Worm (Caenorhabditis elegans) whole organism, midembryonic: ENCODE data around the gene T15H9.4.

Source experiments
- T22C8.4 ChIP-seq: fragments of 200-800 bp; sonication (Bioruptor generic); IDR thresholded peaks from 2 replicates; pipeline ENCODE4 v1.3.6; 2022; ENCODE audit warnings: missing genetic modification characterization, missing compliant biosample characterization
- cog-1 ChIP-seq: sonication (generic microtip); optimal IDR thresholded peaks from 2 replicates; lab custom pipeline; 2016; ENCODE audit warnings: missing genetic modification characterization, missing compliant biosample characterization
- flt-1 ChIP-seq: fragments of 200-800 bp; sonication (Bioruptor generic); IDR thresholded peaks from 2 replicates; pipeline ENCODE4 v1.3.6; 2022; ENCODE audit warnings: missing genetic modification characterization, missing compliant biosample characterization
- klf-2 ChIP-seq: fragments of 200-800 bp; sonication (Bioruptor generic); conservative IDR thresholded peaks from 2 replicates; pipeline ENCODE4 v1.3.6; 2022; ENCODE audit warnings: missing genetic modification reagents, missing genetic modification characterization, missing compliant biosample characterization
- med-1 ChIP-seq: sonication (generic microtip); optimal IDR thresholded peaks from 2 replicates; lab custom pipeline; 2017; ENCODE audit warnings: missing genetic modification characterization, mild to moderate bottlenecking, missing compliant biosample characterization, antibody characterized with exemption, missing genetic modification reagents; ENCODE audit not compliant: insufficient read depth
- ref-1 ChIP-seq: fragments of 200-800 bp; sonication (Bioruptor generic); conservative IDR thresholded peaks from 2 replicates; pipeline ENCODE4 v1.3.6; 2022; ENCODE audit warnings: missing genetic modification reagents, missing genetic modification characterization, missing compliant biosample characterization
- tab-1 ChIP-seq: fragments of 200-800 bp; sonication (Bioruptor generic); IDR thresholded peaks from 2 replicates; pipeline ENCODE4 v1.3.6; 2022; ENCODE audit warnings: missing genetic modification characterization, missing compliant biosample characterization
- ztf-23 ChIP-seq: fragments of 200-800 bp; sonication (Bioruptor generic); IDR thresholded peaks from 2 replicates; pipeline ENCODE4 v1.3.6; 2022; ENCODE audit warnings: missing genetic modification reagents, missing genetic modification characterization, missing compliant biosample characterization
- ztf-29 ChIP-seq: fragments of 200-800 bp; sonication (Bioruptor generic); IDR thresholded peaks from 2 replicates; pipeline ENCODE4 v1.3.6; 2022; ENCODE audit warnings: missing genetic modification reagents, missing genetic modification characterization, missing compliant biosample characterization

Gene T15H9.4

ce11 chrII:9611347-9611923, at the start of gene T15H9.4, which contains the start of gene T15H9.5:
Gene T15H9.4 (plus strand): TSS chrII:9611873.
Gene T15H9.5 (minus strand): TSS chrII:9611447.
- no peak for TF ChIP-seq ztf-23 (GFP tag; lab: Robert Waterston, UW)
- TF ChIP-seq flt-1 (GFP tag; lab: Robert Waterston, UW) = no peak

ce11 chrII:9566045-9566444, 45.6 kb upstream of the T15H9.4 start:
- TF ChIP-seq ztf-29 (peak; percentile 83), ref-1 (GFP tag; lab: Robert Waterston, UW) (peak; percentile 93), flt-1 (GFP tag; lab: Robert Waterston, UW) (peak; percentile 97), cog-1 (peak; percentile 61), med-1 (GFP tag; lab: Kevin White, UChicago) (peak; percentile 47), ztf-23 (GFP tag; lab: Robert Waterston, UW) (peak; percentile 92), tab-1 (peak; percentile 97), T22C8.4 (peak; percentile 89), klf-2 (GFP tag; lab: Robert Waterston, UW) (peak; percentile 83)

- no peak for TF ChIP-seq ztf-23 (GFP tag; lab: Robert Waterston, UW)
- TF ChIP-seq T22C8.4 = no peak
- no peak for TF ChIP-seq klf-2 (GFP tag; lab: Robert Waterston, UW)
- TF ChIP-seq flt-1 (GFP tag; lab: Robert Waterston, UW) = no peak
- TF ChIP-seq med-1 (GFP tag; lab: Kevin White, UChicago) = no peak
- no peak for TF ChIP-seq ref-1 (GFP tag; lab: Robert Waterston, UW)
- no peak for TF ChIP-seq cog-1
- TF ChIP-seq ztf-29 = no peak
- no peak for TF ChIP-seq tab-1
Measured at ce11 chrII:9573412-9573811, 38.3 kb upstream of the T15H9.4 start.

- TF ChIP-seq ztf-23 (GFP tag; lab: Robert Waterston, UW) = no peak
- no peak for TF ChIP-seq ref-1 (GFP tag; lab: Robert Waterston, UW)
- TF ChIP-seq ztf-29 = no peak
- TF ChIP-seq cog-1 = no peak
- no peak for TF ChIP-seq flt-1 (GFP tag; lab: Robert Waterston, UW)
- no peak for TF ChIP-seq klf-2 (GFP tag; lab: Robert Waterston, UW)
- no peak for TF ChIP-seq med-1 (GFP tag; lab: Kevin White, UChicago)
- no peak for TF ChIP-seq tab-1
Measured at ce11 chrII:9574406-9574805, 37.3 kb upstream of the T15H9.4 start.

- TF ChIP-seq cog-1 (no peak), klf-2 (GFP tag; lab: Robert Waterston, UW) (no peak), ztf-29 (no peak), tab-1 (no peak), ztf-23 (GFP tag; lab: Robert Waterston, UW) (no peak), ref-1 (GFP tag; lab: Robert Waterston, UW) (no peak), flt-1 (GFP tag; lab: Robert Waterston, UW) (no peak), T22C8.4 (no peak), med-1 (GFP tag; lab: Kevin White, UChicago) (no peak)
Measured at ce11 chrII:9575670-9576069, 36.0 kb upstream of the T15H9.4 start, which contains the start of gene exc-7. Gene exc-7 (plus strand): TSS chrII:9575970.

- TF ChIP-seq T22C8.4 = no peak
- TF ChIP-seq ztf-23 (GFP tag; lab: Robert Waterston, UW) = no peak
- TF ChIP-seq ztf-29 = no peak
- no peak for TF ChIP-seq med-1 (GFP tag; lab: Kevin White, UChicago)
- no peak for TF ChIP-seq flt-1 (GFP tag; lab: Robert Waterston, UW)
- no peak for TF ChIP-seq tab-1
- no peak for TF ChIP-seq ref-1 (GFP tag; lab: Robert Waterston, UW)
- no peak for TF ChIP-seq cog-1
- TF ChIP-seq klf-2 (GFP tag; lab: Robert Waterston, UW) = no peak
Measured at ce11 chrII:9576707-9577106, 35.0 kb upstream of the T15H9.4 start.

ce11 chrII:9577630-9578029, 34.0 kb upstream of the T15H9.4 start:
- TF ChIP-seq cog-1 (no peak), ztf-29 (no peak), tab-1 (no peak), flt-1 (GFP tag; lab: Robert Waterston, UW) (no peak), med-1 (GFP tag; lab: Kevin White, UChicago) (no peak), klf-2 (GFP tag; lab: Robert Waterston, UW) (no peak), ztf-23 (GFP tag; lab: Robert Waterston, UW) (no peak), T22C8.4 (no peak), ref-1 (GFP tag; lab: Robert Waterston, UW) (no peak)

- no peak for TF ChIP-seq T22C8.4
- no peak for TF ChIP-seq ztf-23 (GFP tag; lab: Robert Waterston, UW)
- TF ChIP-seq cog-1 = no peak
Measured at ce11 chrII:9583461-9583860, 28.2 kb upstream of the T15H9.4 start, which contains the start of gene wee-1.1. Gene wee-1.1 (minus strand): TSS chrII:9583561.

- TF ChIP-seq cog-1 (no peak), klf-2 (GFP tag; lab: Robert Waterston, UW) (no peak), ztf-29 (no peak), tab-1 (no peak), ztf-23 (GFP tag; lab: Robert Waterston, UW) (no peak), T22C8.4 (no peak), flt-1 (GFP tag; lab: Robert Waterston, UW) (no peak), med-1 (GFP tag; lab: Kevin White, UChicago) (no peak), ref-1 (GFP tag; lab: Robert Waterston, UW) (no peak)
Measured at ce11 chrII:9586734-9587209, 24.9 kb upstream of the T15H9.4 start, which contains the start of gene ugt-58. Gene ugt-58 (minus strand): TSS chrII:9586784.

- no peak for TF ChIP-seq flt-1 (GFP tag; lab: Robert Waterston, UW)
- no peak for TF ChIP-seq klf-2 (GFP tag; lab: Robert Waterston, UW)
- TF ChIP-seq med-1 (GFP tag; lab: Kevin White, UChicago) = no peak
Measured at ce11 chrII:9589667-9590066, 22.0 kb upstream of the T15H9.4 start, which contains the start of gene eral-1. Gene eral-1 (minus strand): TSS chrII:9589767.
